Fruit fly (Drosophila melanogaster): ENCODE results near the gene CG17028.

CG17028 gene

DNA sequence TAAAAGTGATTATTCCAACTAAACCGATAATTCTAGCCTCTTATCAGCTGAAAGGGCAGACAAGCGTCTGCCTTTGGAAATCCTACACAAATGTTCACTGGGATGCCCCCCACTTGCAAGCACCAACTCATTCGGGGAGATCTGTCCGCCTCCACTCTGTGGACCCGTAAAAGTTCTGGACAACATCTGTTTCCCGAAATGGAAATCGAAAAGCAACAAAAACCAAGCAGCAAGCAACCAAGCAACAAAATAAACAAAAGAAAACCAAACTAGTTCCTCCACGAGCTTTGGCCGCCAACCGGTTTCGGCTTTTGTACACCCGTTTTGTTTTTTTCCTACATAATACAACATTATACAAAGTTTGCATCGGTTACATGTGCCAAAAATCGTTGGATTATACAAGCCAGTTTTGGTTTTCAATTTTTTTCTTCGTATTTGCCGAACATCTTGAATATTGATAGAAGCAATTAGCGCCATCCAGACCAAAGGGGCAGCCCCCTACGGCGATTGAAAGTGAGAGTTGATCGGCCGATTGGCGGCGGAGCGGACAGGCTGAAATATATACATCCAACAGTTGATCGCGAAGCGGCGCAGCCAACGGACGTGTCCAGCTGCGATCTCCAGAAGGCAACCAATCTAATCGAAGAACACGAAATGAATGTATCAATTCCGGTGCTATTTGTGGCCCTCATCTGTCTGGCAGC, 19.6 kb upstream of the CG17028 start, which contains the start of gene CG17032:
Gene CG17032 (plus strand): TSS at position 232 of the 704 bp plus-strand sequence.
- no peak for TF ChIP-seq Hnf4 (GFP tag; optimal IDR thresholded peaks at IDR 0.05)
- no peak for TF ChIP-seq brk (GFP tag; optimal IDR thresholded peaks at IDR 0.05)
- no peak for TF ChIP-seq br (GFP tag; optimal IDR thresholded peaks at IDR 0.05)
- no peak for TF ChIP-seq Rel (GFP tag; optimal IDR thresholded peaks at IDR 0.05)
- TF ChIP-seq Rel (tag; optimal IDR thresholded peaks at IDR 0.05) = peak; percentile 92
- TF ChIP-seq psq (GFP tag; optimal IDR thresholded peaks at IDR 0.05) = peak; percentile 22
- TF ChIP-seq sv (GFP tag; optimal IDR thresholded peaks at IDR 0.05) = no peak
- TF ChIP-seq h (GFP tag; optimal IDR thresholded peaks at IDR 0.05) = no peak
- TF ChIP-seq GATAd (GFP tag; optimal IDR thresholded peaks at IDR 0.05) = no peak
- no peak for TF ChIP-seq Abd-B (GFP tag; optimal IDR thresholded peaks at IDR 0.05)
- no peak for TF ChIP-seq rgr (GFP tag; optimal IDR thresholded peaks at IDR 0.05)
- TF ChIP-seq pan (optimal IDR thresholded peaks at IDR 0.05) = no peak
- TF ChIP-seq OdsH (GFP tag; optimal IDR thresholded peaks at IDR 0.05) = no peak
- TF ChIP-seq HLH106 (tag; optimal IDR thresholded peaks at IDR 0.05) = no peak
- no peak for TF ChIP-seq ey (GFP tag; optimal IDR thresholded peaks at IDR 0.05)
- no peak for TF ChIP-seq N (GFP tag; optimal IDR thresholded peaks at IDR 0.05)
- TF ChIP-seq CG9705 (GFP tag; optimal IDR thresholded peaks at IDR 0.05) = no peak
- no peak for TF ChIP-seq dmrt93B (GFP tag; optimal IDR thresholded peaks at IDR 0.05)

dm6 chr3L:15967588-15968500, 10.5 kb upstream of the CG17028 start, which contains the start of the genes Brr2 and CG10516:
Gene Brr2, minus strand, starts transcription at chr3L:15967872.
Gene CG10516, plus strand, starts transcription at chr3L:15968204.
- TF ChIP-seq dsf (GFP tag; optimal IDR thresholded peaks at IDR 0.05; ENCODE audit: borderline replicate concordance) = no peak
- TF ChIP-seq CG9705 (GFP tag; optimal IDR thresholded peaks at IDR 0.05) = peak; percentile 5
- peak; percentile 56 for TF ChIP-seq Hr83 (GFP tag; optimal IDR thresholded peaks at IDR 0.05; ENCODE audit: poor library complexity, severe bottlenecking)
- TF ChIP-seq Hr78 (GFP tag; optimal IDR thresholded peaks at IDR 0.05) = no peak
- TF ChIP-seq tai (GFP tag; optimal IDR thresholded peaks at IDR 0.05) = no peak
- TF ChIP-seq sv (GFP tag; optimal IDR thresholded peaks at IDR 0.05) = peak; percentile 30
- TF ChIP-seq ey (GFP tag; optimal IDR thresholded peaks at IDR 0.05) = peak; percentile 34
- TF ChIP-seq psq (GFP tag; optimal IDR thresholded peaks at IDR 0.05) = peak; percentile 32

DNA sequence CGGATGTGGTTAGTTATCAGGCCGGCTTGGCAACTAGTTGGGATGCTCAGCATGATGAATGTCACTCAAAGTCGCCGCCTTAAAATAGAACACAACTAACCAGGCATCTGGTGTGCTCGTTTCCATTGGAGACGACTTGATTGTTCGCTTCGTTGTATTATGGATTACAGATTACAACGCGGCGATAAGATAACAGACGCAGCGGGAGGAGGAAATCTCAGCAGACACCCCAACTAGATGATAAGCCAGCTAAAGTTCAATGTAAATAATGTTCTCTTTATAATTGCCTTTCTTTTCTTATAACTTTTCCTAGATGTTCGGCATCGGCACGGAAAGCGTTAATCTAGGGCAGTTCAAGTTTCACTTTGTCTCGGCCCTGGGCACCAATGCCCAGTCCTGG, 9.6 kb upstream of the CG17028 start:
- TF ChIP-seq GATAd (GFP tag; optimal IDR thresholded peaks at IDR 0.05) (no peak), Vsx2 (GFP tag; optimal IDR thresholded peaks at IDR 0.05; ENCODE audit: partially characterized antibody) (no peak), sage (GFP tag; optimal IDR thresholded peaks at IDR 0.05) (no peak), Jra (GFP tag; optimal IDR thresholded peaks at IDR 0.05) (no peak), Hr78 (GFP tag; optimal IDR thresholded peaks at IDR 0.05) (no peak), Dfd (GFP tag; optimal IDR thresholded peaks at IDR 0.05) (no peak), rgr (GFP tag; optimal IDR thresholded peaks at IDR 0.05) (no peak), Mio (GFP tag; optimal IDR thresholded peaks at IDR 0.05) (no peak)

- TF ChIP-seq dmrt93B (GFP tag; optimal IDR thresholded peaks at IDR 0.05) (no peak), N (GFP tag; optimal IDR thresholded peaks at IDR 0.05) (no peak), brk (GFP tag; optimal IDR thresholded peaks at IDR 0.05) (no peak), Abd-B (GFP tag; optimal IDR thresholded peaks at IDR 0.05) (no peak), Sp1 (GFP tag; optimal IDR thresholded peaks at IDR 0.05) (no peak), dsf (GFP tag; optimal IDR thresholded peaks at IDR 0.05; ENCODE audit: borderline replicate concordance) (no peak), Myc (optimal IDR thresholded peaks at IDR 0.05) (no peak), Dif (GFP tag; optimal IDR thresholded peaks at IDR 0.05; ENCODE audit: partially characterized antibody) (no peak)
Measured at dm6 chr3L:15974166-15974565, 4.2 kb upstream of the CG17028 start.

- TF ChIP-seq Mio (GFP tag; optimal IDR thresholded peaks at IDR 0.05) (no peak), Dfd (GFP tag; optimal IDR thresholded peaks at IDR 0.05) (no peak), fru (GFP tag; optimal IDR thresholded peaks at IDR 0.05) (no peak), woc (GFP tag; optimal IDR thresholded peaks at IDR 0.05) (no peak)
Measured at dm6 chr3L:15975068-15975467, 3.3 kb upstream of the CG17028 start, which contains the start of gene CG17026. Gene CG17026, plus strand, starts transcription at chr3L:15975368.
